Worm (Caenorhabditis elegans) whole organism, L4/young adult: Measurements from ENCODE around the gene adah-1.

Source experiments
- W03F9.2 ChIP-seq: fragments of 150-350 bp; optimal IDR thresholded peaks from 2 replicates; lab custom pipeline; 2014; ENCODE audit warnings: missing biosample characterization, missing genetic modification characterization
- dao-5 ChIP-seq: sonication (generic microtip); optimal IDR thresholded peaks from 2 replicates; lab custom pipeline; 2016; ENCODE audit warnings: missing genotype, missing genetic modification characterization, moderate library complexity, missing compliant biosample characterization
- him-1 ChIP-seq: sonication (generic microtip); optimal IDR thresholded peaks from 2 replicates; lab custom pipeline; 2016; ENCODE audit warnings: missing genotype, missing genetic modification reagents, missing genetic modification characterization, missing compliant biosample characterization

DNA sequence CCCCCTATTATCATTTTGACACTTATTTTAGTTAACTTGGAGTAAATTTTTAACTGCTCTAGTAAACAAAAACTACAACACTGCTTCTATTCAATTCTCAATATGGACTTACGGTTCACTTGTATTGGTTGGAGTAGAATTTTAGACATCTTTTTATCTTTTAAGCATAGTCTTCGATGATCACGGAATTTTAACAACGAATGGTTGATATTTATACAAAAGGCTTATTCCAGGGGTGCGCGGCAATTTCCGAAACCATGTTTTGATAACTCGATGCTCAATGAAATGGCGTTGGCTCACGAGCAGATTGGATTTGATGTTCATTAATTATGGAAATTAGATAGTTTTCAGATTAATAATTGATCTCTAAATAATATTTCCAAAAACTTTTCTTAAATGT is 19.4 kb downstream of the adah-1 start:
- TF ChIP-seq him-1 (tag; lab: Kevin White, UChicago) (no peak), dao-5 (tag; lab: Kevin White, UChicago) (no peak), W03F9.2 (tag; lab: Kevin White, UChicago) (no peak)
